Fruit fly (Drosophila melanogaster) whole organism, embryonic: ENCODE results near the gene CG6847.
A peak's percentile ranks its signal among the peaks of the same experiment; 100 is the strongest.

Experiments used
- Atf3 ChIP-seq: fragments of 200-800 bp; sonication (Bioruptor generic); optimal IDR thresholded peaks from 3 replicates; lab custom pipeline; 2016; ENCODE audit warnings: missing biosample characterization, missing genetic modification characterization
- Bgb ChIP-seq: fragments of 200-800 bp; sonication (Bioruptor generic); IDR thresholded peaks from 2 replicates; pipeline ENCODE4 v1.3.6; 2022; ENCODE audit warnings: missing biosample characterization, missing genetic modification characterization; ENCODE audit not compliant: partially characterized antibody
- CG10321 ChIP-seq: fragments of 200-800 bp; sonication (Bioruptor generic); IDR thresholded peaks from 2 replicates; pipeline ENCODE4 v1.3.6; 2022; ENCODE audit warnings: missing biosample characterization, missing genetic modification characterization
- CG12071 ChIP-seq: fragments of 200-800 bp; sonication (Bioruptor generic); optimal IDR thresholded peaks from 3 replicates; lab custom pipeline; 2018; ENCODE audit warnings: missing biosample characterization, mild to moderate bottlenecking, missing genetic modification characterization
- CG12219 ChIP-seq: fragments of 200-800 bp; sonication (Bioruptor generic); optimal IDR thresholded peaks from 3 replicates; lab custom pipeline; 2018; ENCODE audit warnings: missing biosample characterization, mild to moderate bottlenecking, missing genetic modification characterization
- CG15073 ChIP-seq: fragments of 200-800 bp; sonication (Bioruptor generic); optimal IDR thresholded peaks from 2 replicates; lab custom pipeline; 2016; ENCODE audit warnings: missing biosample characterization, missing genetic modification characterization
- CG17359 ChIP-seq: fragments of 200-800 bp; sonication (Bioruptor generic); optimal IDR thresholded peaks from 3 replicates; lab custom pipeline; 2018; ENCODE audit warnings: missing biosample characterization, mild to moderate bottlenecking, missing genetic modification characterization, moderate library complexity
- CG2875 ChIP-seq: fragments of 200-800 bp; sonication (Bioruptor generic); optimal IDR thresholded peaks from 2 replicates; lab custom pipeline; 2017; ENCODE audit warnings: missing biosample characterization, mild to moderate bottlenecking, missing genetic modification characterization, missing genetic modification reagents
- CG30020 ChIP-seq: fragments of 200-800 bp; optimal IDR thresholded peaks from 2 replicates; lab custom pipeline; 2019; ENCODE audit warnings: missing biosample characterization, mild to moderate bottlenecking, missing genetic modification characterization, moderate library complexity
- CG3726 ChIP-seq: fragments of 200-800 bp; sonication (Bioruptor generic); IDR thresholded peaks from 3 replicates; pipeline ENCODE4, ENCODE4 v1.3.6; 2022; ENCODE audit warnings: missing biosample characterization, missing genetic modification characterization
- CG43689 ChIP-seq: fragments of 200-800 bp; sonication (Bioruptor generic); IDR thresholded peaks from 2 replicates; pipeline ENCODE4 v1.3.6; 2022; ENCODE audit warnings: missing biosample characterization, missing genetic modification characterization
- CG6854 ChIP-seq: fragments of 200-800 bp; sonication (Bioruptor generic); optimal IDR thresholded peaks from 3 replicates; lab custom pipeline; 2017; ENCODE audit warnings: missing biosample characterization, mild to moderate bottlenecking, missing genetic modification characterization
- CG7271 ChIP-seq: fragments of 200-800 bp; sonication (Bioruptor generic); optimal IDR thresholded peaks from 2 replicates; lab custom pipeline; 2018; ENCODE audit warnings: missing biosample characterization, mild to moderate bottlenecking, missing genetic modification characterization, moderate library complexity
- CG7556 ChIP-seq: fragments of 200-800 bp; sonication (Bioruptor generic); optimal IDR thresholded peaks from 2 replicates; lab custom pipeline; 2017; ENCODE audit warnings: missing biosample characterization, mild to moderate bottlenecking, missing genetic modification characterization
- CG8290 ChIP-seq, 3 experiments: fragments of 200-800 bp; sonication (Bioruptor generic); optimal IDR thresholded peaks; 2 replicates each; lab custom pipeline; 2016 to 2019; ENCODE audit warnings: missing biosample characterization in 3 of 3, missing genetic modification characterization in 3 of 3, mild to moderate bottlenecking in 2 of 3, moderate library complexity in 1 of 3
- CG9437 ChIP-seq: fragments of 200-800 bp; sonication (Bioruptor generic); optimal IDR thresholded peaks from 2 replicates; lab custom pipeline; 2018; ENCODE audit warnings: missing biosample characterization, mild to moderate bottlenecking, missing genetic modification characterization
- CG9727 ChIP-seq: fragments of 200-800 bp; sonication (Bioruptor generic); optimal IDR thresholded peaks from 3 replicates; lab custom pipeline; 2017; ENCODE audit warnings: missing biosample characterization, mild to moderate bottlenecking, missing genetic modification characterization
- CG9932 ChIP-seq: fragments of 200-800 bp; sonication (Bioruptor generic); IDR thresholded peaks from 2 replicates; pipeline ENCODE4 v1.3.6; 2022; ENCODE audit warnings: missing biosample characterization, missing genetic modification characterization
- Camta ChIP-seq: fragments of 200-800 bp; sonication (Bioruptor generic); optimal IDR thresholded peaks from 2 replicates; lab custom pipeline; 2016; ENCODE audit warnings: missing biosample characterization, missing genetic modification characterization
- Dad ChIP-seq: fragments of 200-800 bp; sonication (Bioruptor generic); optimal IDR thresholded peaks from 3 replicates; lab custom pipeline; 2016; ENCODE audit warnings: missing biosample characterization, missing genetic modification characterization
- Dbx ChIP-seq: fragments of 200-800 bp; sonication (Bioruptor generic); IDR thresholded peaks from 3 replicates; pipeline ENCODE4 v1.3.6; 2022; ENCODE audit warnings: missing biosample characterization, missing genetic modification characterization
- Dek ChIP-seq: fragments of 200-800 bp; sonication (Bioruptor generic); optimal IDR thresholded peaks from 3 replicates; lab custom pipeline; 2019; ENCODE audit warnings: missing biosample characterization, mild to moderate bottlenecking, missing genetic modification characterization, moderate library complexity
- Dip2 ChIP-seq: fragments of 200-800 bp; sonication (Bioruptor generic); IDR thresholded peaks from 2 replicates; pipeline ENCODE4 v1.3.6; 2022; ENCODE audit warnings: missing biosample characterization, missing genetic modification characterization
- Dip3 ChIP-seq: fragments of 200-800 bp; sonication (Bioruptor generic); optimal IDR thresholded peaks from 3 replicates; lab custom pipeline; 2016; ENCODE audit warnings: missing biosample characterization, missing genetic modification characterization
- Eip74EF ChIP-seq, 2 experiments: fragments of 200-800 bp in 1 of 2; fragments of >200 bp in 1 of 2; sonication (Bioruptor generic) in 1 of 2; optimal IDR thresholded peaks; 2 replicates each; lab custom pipeline; 2017 to 2019; ENCODE audit warnings: missing biosample characterization in 2 of 2, missing genetic modification characterization in 2 of 2, mild to moderate bottlenecking in 1 of 2, moderate library complexity in 1 of 2
- Myb ChIP-seq: fragments of 200-800 bp; sonication (Bioruptor generic); optimal IDR thresholded peaks from 2 replicates; lab custom pipeline; 2016; ENCODE audit warnings: missing biosample characterization, missing genetic modification characterization
- Side ChIP-seq: fragments of 200-800 bp; sonication (Bioruptor generic); optimal IDR thresholded peaks from 2 replicates; lab custom pipeline; 2016; ENCODE audit warnings: missing biosample characterization, missing genetic modification characterization
- Sin3A ChIP-seq: fragments of >200 bp; optimal IDR thresholded peaks from 2 replicates; lab custom pipeline; 2018
- Sox100B ChIP-seq: fragments of 200-800 bp; sonication (Bioruptor generic); optimal IDR thresholded peaks from 3 replicates; lab custom pipeline; 2018; ENCODE audit warnings: missing biosample characterization, mild to moderate bottlenecking, missing genetic modification characterization
- Tbp ChIP-seq: fragments of >200 bp; optimal IDR thresholded peaks from 2 replicates; lab custom pipeline; 2018; ENCODE audit warnings: missing biosample characterization, missing genetic modification characterization
- Usf ChIP-seq: fragments of 200-800 bp; sonication (Bioruptor generic); optimal IDR thresholded peaks from 2 replicates; lab custom pipeline; 2017; ENCODE audit warnings: missing genotype, missing biosample characterization, missing genetic modification characterization
- crc ChIP-seq: fragments of 200-800 bp; sonication (Bioruptor generic); optimal IDR thresholded peaks from 2 replicates; lab custom pipeline; 2016; ENCODE audit warnings: missing biosample characterization, missing genetic modification characterization
- dan ChIP-seq: fragments of 200-800 bp; sonication (Bioruptor generic); IDR thresholded peaks from 2 replicates; pipeline ENCODE4 v1.3.6; 2022; ENCODE audit warnings: missing biosample characterization, missing genetic modification characterization
- fd96Cb ChIP-seq: fragments of 200-800 bp; sonication (Bioruptor generic); optimal IDR thresholded peaks from 2 replicates; lab custom pipeline; 2018; ENCODE audit warnings: missing biosample characterization, mild to moderate bottlenecking, missing genetic modification characterization, moderate library complexity
- gcm ChIP-seq: fragments of 200-800 bp; sonication (Bioruptor generic); optimal IDR thresholded peaks from 2 replicates; lab custom pipeline; 2019; ENCODE audit warnings: missing biosample characterization, mild to moderate bottlenecking, missing genetic modification characterization, moderate library complexity
- gcm2 ChIP-seq: fragments of 200-800 bp; sonication (Bioruptor generic); optimal IDR thresholded peaks from 2 replicates; lab custom pipeline; 2016; ENCODE audit warnings: missing biosample characterization, missing genetic modification characterization
- ind ChIP-seq: fragments of 200-800 bp; sonication (Bioruptor generic); optimal IDR thresholded peaks from 3 replicates; lab custom pipeline; 2016; ENCODE audit warnings: missing biosample characterization, missing genetic modification characterization
- kah ChIP-seq: fragments of 200-800 bp; sonication (Bioruptor generic); optimal IDR thresholded peaks from 2 replicates; lab custom pipeline; 2018; ENCODE audit warnings: missing biosample characterization, mild to moderate bottlenecking, missing genetic modification characterization
- lmd ChIP-seq: fragments of 200-800 bp; sonication (Bioruptor generic); IDR thresholded peaks from 2 replicates; pipeline ENCODE4 v1.3.6; 2022; ENCODE audit warnings: missing biosample characterization, missing genetic modification characterization
- maf-S ChIP-seq: fragments of 200-800 bp; sonication (Bioruptor generic); optimal IDR thresholded peaks from 2 replicates; lab custom pipeline; 2016; ENCODE audit warnings: missing biosample characterization, missing genetic modification characterization
- nom ChIP-seq: fragments of 200-800 bp; sonication (Bioruptor generic); optimal IDR thresholded peaks from 2 replicates; lab custom pipeline; 2017; ENCODE audit warnings: missing biosample characterization, missing genetic modification characterization, mild to moderate bottlenecking, moderate library complexity, missing genetic modification reagents
- org-1 ChIP-seq: fragments of 200-800 bp; sonication (Bioruptor generic); optimal IDR thresholded peaks from 2 replicates; lab custom pipeline; 2017; ENCODE audit warnings: missing biosample characterization, missing genetic modification characterization
- pho ChIP-seq: fragments of 200-800 bp; sonication (Bioruptor generic); optimal IDR thresholded peaks from 2 replicates; lab custom pipeline; 2016; ENCODE audit warnings: missing biosample characterization, missing genetic modification characterization
- pzg ChIP-seq: fragments of 200-800 bp; sonication (Bioruptor generic); optimal IDR thresholded peaks from 3 replicates; lab custom pipeline; 2018; ENCODE audit warnings: missing biosample characterization, mild to moderate bottlenecking, missing genetic modification characterization, moderate library complexity
- ranshi ChIP-seq: fragments of 200-800 bp; sonication (Bioruptor generic); IDR thresholded peaks from 2 replicates; pipeline ENCODE4 v1.3.6; 2022; ENCODE audit warnings: missing biosample characterization, missing genetic modification characterization
- repo ChIP-seq: fragments of 200-800 bp; sonication (Bioruptor generic); optimal IDR thresholded peaks from 2 replicates; lab custom pipeline; 2016; ENCODE audit warnings: missing biosample characterization, missing genetic modification characterization
- sr ChIP-seq: fragments of 200-800 bp; sonication (Bioruptor generic); IDR thresholded peaks from 3 replicates; pipeline ENCODE4 v1.3.6; 2022; ENCODE audit warnings: missing biosample characterization, missing genetic modification characterization
- tup ChIP-seq: fragments of 200-800 bp; sonication (Bioruptor generic); optimal IDR thresholded peaks from 2 replicates; lab custom pipeline; 2016; ENCODE audit warnings: missing biosample characterization, mild to moderate bottlenecking, missing genetic modification characterization, moderate library complexity
- yki ChIP-seq: fragments of >200 bp; optimal IDR thresholded peaks from 3 replicates; lab custom pipeline; 2018
- zfh1 ChIP-seq: fragments of 200-800 bp; sonication (Bioruptor generic); IDR thresholded peaks from 3 replicates; pipeline ENCODE4 v1.3.6; 2022; ENCODE audit warnings: missing biosample characterization, missing genetic modification characterization

Gene CG6847

DNA sequence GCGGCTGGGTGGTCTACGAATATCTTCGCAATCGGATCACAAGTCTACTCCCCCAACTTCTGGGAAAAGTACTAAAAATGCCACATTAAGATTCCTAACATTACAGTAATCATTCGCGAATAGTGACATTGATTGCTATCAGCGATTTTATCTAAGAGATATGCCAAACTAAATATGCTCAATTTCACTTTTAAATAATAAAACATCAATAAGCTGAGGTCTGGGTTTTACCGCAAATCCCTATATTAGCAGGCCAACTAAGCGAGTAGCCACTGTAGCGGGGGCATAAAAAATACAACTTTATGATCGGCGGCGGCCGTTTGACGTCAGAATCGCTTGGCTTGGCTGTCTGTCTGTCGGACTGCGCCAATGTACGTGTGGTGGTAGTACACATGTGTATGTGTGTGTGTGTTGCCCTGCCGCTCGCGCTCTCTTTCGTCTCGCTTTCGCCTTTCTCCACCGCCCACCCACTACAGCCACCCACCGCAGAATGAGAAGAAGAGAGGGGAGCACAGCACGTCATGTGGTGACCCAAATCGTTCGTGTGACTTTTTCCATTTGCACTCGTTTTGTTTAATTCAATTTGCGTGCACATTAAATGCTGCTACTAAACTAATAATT is 30.9 kb upstream of the CG6847 start (continued):
- TF ChIP-seq tup (GFP tag; lab: Kevin White, UChicago) (peak; percentile 95), Dip3 (GFP tag; lab: Kevin White, UChicago) (peak; percentile 97), CG2875 (GFP tag; lab: Kevin White, UChicago) (peak; percentile 93), Camta (GFP tag; lab: Kevin White, UChicago) (peak; percentile 92), CG17359 (tag; lab: Kevin White, UChicago) (peak; percentile 94), Side (GFP tag; lab: Kevin White, UChicago) (peak; percentile 96), CG8290 (GFP tag; optimal IDR thresholded peaks at IDR 0.05; lab: Kevin White, UChicago) (peak; percentile 87), CG8290 (tag; optimal IDR thresholded peaks at IDR 0.05; lab: Kevin White, UChicago) (peak; percentile 68 to 99), Eip74EF (GFP tag; optimal IDR thresholded peaks at IDR 0.05; lab: Kevin White, UChicago) (peak in 1 of 2 experiments; percentile 94), ind (GFP tag; lab: Kevin White, UChicago) (peak; percentile 95), Bgb (GFP tag; lab: Robert Waterston, UW) (no peak), Dip2 (peak; percentile 50), Usf (GFP tag; lab: Kevin White, UChicago) (peak; percentile 91), maf-S (peak; percentile 92), CG15073 (GFP tag; lab: Kevin White, UChicago) (peak; percentile 69), Dad (GFP tag; lab: Kevin White, UChicago) (peak; percentile 96), gcm2 (GFP tag; lab: Kevin White, UChicago) (peak; percentile 92), repo (GFP tag; lab: Kevin White, UChicago) (peak; percentile 78), sr (GFP tag; lab: Robert Waterston, UW) (peak; percentile 69; the same call in 2 of the 3 replicates), CG7271 (tag; lab: Kevin White, UChicago) (peak; percentile 9), ranshi (GFP tag; lab: Robert Waterston, UW) (peak; percentile 95), CG9727 (GFP tag; lab: Kevin White, UChicago) (peak; percentile 91), pho (GFP tag; lab: Kevin White, UChicago) (peak; percentile 96), Myb (GFP tag; lab: Kevin White, UChicago) (peak; percentile 83), CG7556 (GFP tag; lab: Kevin White, UChicago) (peak; percentile 92), CG10321 (GFP tag; lab: Robert Waterston, UW) (peak; percentile 72), lmd (peak; percentile 96), Sin3A (lab: Kevin White, UChicago) (no peak), CG12071 (peak; percentile 95), Dbx (GFP tag; lab: Robert Waterston, UW) (peak; percentile 94), nom (GFP tag; lab: Kevin White, UChicago) (no peak), CG6854 (GFP tag; lab: Kevin White, UChicago) (peak; percentile 74), CG30020 (tag; lab: Kevin White, UChicago) (peak; percentile 60), CG3726 (GFP tag; lab: Robert Waterston, UW) (peak; percentile 91), org-1 (peak; percentile 94), CG12219 (GFP tag; lab: Kevin White, UChicago) (peak; percentile 93), crc (GFP tag; lab: Kevin White, UChicago) (peak; percentile 94), Tbp (GFP tag; lab: Kevin White, UChicago) (no peak), yki (lab: Kevin White, UChicago) (no peak), CG9932 (peak; percentile 97), Dek (tag; lab: Kevin White, UChicago) (peak; percentile 95), pzg (GFP tag; lab: Kevin White, UChicago) (peak; percentile 20), kah (GFP tag; lab: Kevin White, UChicago) (peak; percentile 78), gcm (GFP tag; lab: Kevin White, UChicago) (peak; percentile 90), dan (GFP tag; lab: Robert Waterston, UW) (peak; percentile 45; the same call in 1 of the 2 replicates), zfh1 (peak; percentile 93), fd96Cb (tag; lab: Kevin White, UChicago) (peak; percentile 90), Atf3 (GFP tag; lab: Kevin White, UChicago) (peak; percentile 94), Sox100B (GFP tag; lab: Kevin White, UChicago) (peak; percentile 82), CG43689 (GFP tag; lab: Robert Waterston, UW) (peak; percentile 94), CG9437 (peak; percentile 89)
